Fruit fly (Drosophila melanogaster) whole organism, embryonic: ENCODE results near the gene CG2129.

Experiments used
- Atf6 ChIP-seq: fragments of 200-800 bp; sonication (Bioruptor generic); IDR thresholded peaks from 2 replicates; pipeline ENCODE4 v1.3.6; 2022; ENCODE audit warnings: missing biosample characterization, missing genetic modification characterization
- CG10209 ChIP-seq: fragments of 200-800 bp; sonication (Bioruptor generic); optimal IDR thresholded peaks from 3 replicates; lab custom pipeline; 2017; ENCODE audit warnings: missing biosample characterization, mild to moderate bottlenecking, missing genetic modification characterization, missing genetic modification reagents
- CG10462 ChIP-seq: fragments of 200-800 bp; sonication (Bioruptor generic); optimal IDR thresholded peaks from 2 replicates; lab custom pipeline; 2016; ENCODE audit warnings: missing biosample characterization, missing genetic modification characterization
- CG12299 ChIP-seq: fragments of 200-800 bp; sonication (Bioruptor generic); optimal IDR thresholded peaks from 2 replicates; lab custom pipeline; 2018; ENCODE audit warnings: missing biosample characterization, mild to moderate bottlenecking, missing genetic modification characterization
- CG15011 ChIP-seq: fragments of 200-800 bp; sonication (Bioruptor generic); optimal IDR thresholded peaks from 3 replicates; lab custom pipeline; 2018; ENCODE audit warnings: missing biosample characterization, mild to moderate bottlenecking, missing genetic modification characterization
- CG15269 ChIP-seq: fragments of 200-800 bp; sonication (Bioruptor generic); optimal IDR thresholded peaks from 2 replicates; lab custom pipeline; 2018; ENCODE audit warnings: missing biosample characterization, mild to moderate bottlenecking, missing genetic modification characterization, moderate library complexity
- CG17829 ChIP-seq: fragments of 200-800 bp; optimal IDR thresholded peaks from 2 replicates; lab custom pipeline; 2019; ENCODE audit warnings: missing biosample characterization, mild to moderate bottlenecking, missing genetic modification characterization, moderate library complexity
- CG18764 ChIP-seq: fragments of 200-800 bp; sonication (Bioruptor generic); optimal IDR thresholded peaks from 3 replicates; lab custom pipeline; 2016; ENCODE audit warnings: missing biosample characterization, missing genetic modification characterization
- CG2712 ChIP-seq: fragments of 200-800 bp; optimal IDR thresholded peaks from 3 replicates; lab custom pipeline; 2019; ENCODE audit warnings: missing biosample characterization, mild to moderate bottlenecking, missing genetic modification characterization, moderate library complexity
- CG33557 ChIP-seq: fragments of 200-800 bp; sonication (Bioruptor generic); optimal IDR thresholded peaks from 2 replicates; lab custom pipeline; 2019; ENCODE audit warnings: missing biosample characterization, mild to moderate bottlenecking, missing genetic modification characterization, moderate library complexity
- CG4854 ChIP-seq: fragments of 200-800 bp; sonication (Bioruptor generic); optimal IDR thresholded peaks from 2 replicates; lab custom pipeline; 2016; ENCODE audit warnings: missing biosample characterization, missing genetic modification characterization, inconsistent platforms
- CG7745 ChIP-seq: fragments of 200-800 bp; sonication (Bioruptor generic); optimal IDR thresholded peaks from 2 replicates; lab custom pipeline; 2018; ENCODE audit warnings: missing biosample characterization, mild to moderate bottlenecking, missing genetic modification characterization, moderate library complexity
- CG8290 ChIP-seq, 3 experiments: fragments of 200-800 bp; sonication (Bioruptor generic); optimal IDR thresholded peaks; 2 replicates each; lab custom pipeline; 2016 to 2019; ENCODE audit warnings: missing biosample characterization in 3 of 3, missing genetic modification characterization in 3 of 3, mild to moderate bottlenecking in 2 of 3, moderate library complexity in 1 of 3
- CG9437 ChIP-seq: fragments of 200-800 bp; sonication (Bioruptor generic); optimal IDR thresholded peaks from 2 replicates; lab custom pipeline; 2018; ENCODE audit warnings: missing biosample characterization, mild to moderate bottlenecking, missing genetic modification characterization
- CG9727 ChIP-seq: fragments of 200-800 bp; sonication (Bioruptor generic); optimal IDR thresholded peaks from 3 replicates; lab custom pipeline; 2017; ENCODE audit warnings: missing biosample characterization, mild to moderate bottlenecking, missing genetic modification characterization
- Dll ChIP-seq: fragments of 200-800 bp; sonication (Bioruptor generic); IDR thresholded peaks from 4 replicates; pipeline ENCODE4 v1.3.6; 2022; ENCODE audit warnings: missing biosample characterization, missing genetic modification characterization; ENCODE audit not compliant: partially characterized antibody
- Dref ChIP-seq: fragments of 200-800 bp; sonication (Bioruptor generic); IDR thresholded peaks from 2 replicates; pipeline ENCODE4 v1.3.6; 2022; ENCODE audit warnings: missing biosample characterization, missing genetic modification characterization
- Elba2 ChIP-seq: fragments of 200-800 bp; sonication (Bioruptor generic); optimal IDR thresholded peaks from 3 replicates; lab custom pipeline; 2016; ENCODE audit warnings: missing biosample characterization, missing genetic modification characterization
- Fer2 ChIP-seq: fragments of 200-800 bp; sonication (Bioruptor generic); optimal IDR thresholded peaks from 2 replicates; lab custom pipeline; 2018; ENCODE audit warnings: missing biosample characterization, mild to moderate bottlenecking, missing genetic modification characterization, moderate library complexity
- Hsf ChIP-seq: fragments of 200-800 bp; sonication (Bioruptor generic); optimal IDR thresholded peaks from 3 replicates; lab custom pipeline; 2016; ENCODE audit warnings: missing biosample characterization, missing genetic modification characterization
- MBD-R2 ChIP-seq: fragments of 200-800 bp; sonication (Bioruptor generic); IDR thresholded peaks from 2 replicates; pipeline ENCODE4 v1.3.6; 2022; ENCODE audit warnings: missing biosample characterization, missing genetic modification characterization
- MESR4 ChIP-seq: fragments of 200-800 bp; sonication (Bioruptor generic); optimal IDR thresholded peaks from 2 replicates; lab custom pipeline; 2018; ENCODE audit warnings: missing biosample characterization, mild to moderate bottlenecking, missing genetic modification characterization, moderate library complexity
- Mrtf ChIP-seq: fragments of 200-800 bp; sonication (Bioruptor generic); IDR thresholded peaks from 3 replicates; pipeline ENCODE4 v1.3.6; 2022; ENCODE audit warnings: missing biosample characterization, missing genetic modification characterization
- NC2α ChIP-seq: fragments of 200-800 bp; sonication (Bioruptor generic); optimal IDR thresholded peaks from 2 replicates; lab custom pipeline; 2016; ENCODE audit warnings: missing biosample characterization, missing genetic modification characterization
- NC2β ChIP-seq: fragments of 200-800 bp; sonication (Bioruptor generic); optimal IDR thresholded peaks from 2 replicates; lab custom pipeline; 2016; ENCODE audit warnings: missing biosample characterization, missing genetic modification characterization
- NFAT ChIP-seq: fragments of 200-800 bp; sonication (Bioruptor generic); IDR thresholded peaks from 2 replicates; pipeline ENCODE4 v1.3.6; 2022; ENCODE audit warnings: missing biosample characterization, missing genetic modification characterization
- Nf-YA ChIP-seq: fragments of 200-800 bp; sonication (Bioruptor generic); IDR thresholded peaks from 2 replicates; pipeline ENCODE4 v1.3.6; 2022; ENCODE audit warnings: missing biosample characterization, missing genetic modification characterization
- Sin3A ChIP-seq: fragments of >200 bp; optimal IDR thresholded peaks from 2 replicates; lab custom pipeline; 2018
- Sry-β ChIP-seq: fragments of 200-800 bp; sonication (Bioruptor generic); optimal IDR thresholded peaks from 2 replicates; lab custom pipeline; 2018; ENCODE audit warnings: missing biosample characterization, mild to moderate bottlenecking, missing genetic modification characterization, moderate library complexity
- Trl ChIP-seq, 3 experiments: fragments of >200 bp in 2 of 3; fragments of 200-800 bp in 1 of 3; sonication (Bioruptor generic) in 1 of 3; optimal IDR thresholded peaks; 2 replicates in 1 of 3; 3 replicates in 2 of 3; lab custom pipeline; 2016 to 2017; ENCODE audit warnings: missing biosample characterization in 1 of 3, missing genetic modification characterization in 1 of 3
- Vsx1 ChIP-seq: fragments of 200-800 bp; sonication (Bioruptor generic); optimal IDR thresholded peaks from 2 replicates; lab custom pipeline; 2017; ENCODE audit warnings: missing biosample characterization, mild to moderate bottlenecking, missing genetic modification characterization, missing genetic modification reagents
- YL-1 ChIP-seq: fragments of 200-800 bp; sonication (Bioruptor generic); optimal IDR thresholded peaks from 3 replicates; lab custom pipeline; 2017; ENCODE audit warnings: missing biosample characterization, mild to moderate bottlenecking, missing genetic modification characterization
- bab2 ChIP-seq: fragments of 200-800 bp; sonication (Bioruptor generic); optimal IDR thresholded peaks from 2 replicates; lab custom pipeline; 2016; ENCODE audit warnings: missing biosample characterization, missing genetic modification characterization
- bowl ChIP-seq: fragments of 200-800 bp; sonication (Bioruptor generic); IDR thresholded peaks from 2 replicates; pipeline ENCODE4 v1.3.6; 2022; ENCODE audit warnings: missing biosample characterization, missing genetic modification characterization
- crp ChIP-seq, 2 experiments: fragments of 200-800 bp; sonication (Bioruptor generic); optimal IDR thresholded peaks; 2 replicates in 1 of 2; 3 replicates in 1 of 2; lab custom pipeline; 2017; ENCODE audit warnings: missing biosample characterization in 2 of 2, missing genetic modification characterization in 2 of 2, mild to moderate bottlenecking in 1 of 2, moderate library complexity in 1 of 2
- cwo ChIP-seq: fragments of 200-800 bp; sonication (Bioruptor generic); optimal IDR thresholded peaks from 3 replicates; lab custom pipeline; 2017; ENCODE audit warnings: missing biosample characterization, missing genetic modification characterization, mild to moderate bottlenecking, moderate library complexity, missing genetic modification reagents
- disco-r ChIP-seq: fragments of 200-800 bp; sonication (Bioruptor generic); optimal IDR thresholded peaks from 2 replicates; lab custom pipeline; 2016; ENCODE audit warnings: missing biosample characterization, missing genetic modification characterization
- dpn ChIP-seq, 2 experiments: fragments of 200-800 bp; sonication (Bioruptor generic); optimal IDR thresholded peaks; 3 replicates each; lab custom pipeline; 2016; ENCODE audit warnings: missing biosample characterization in 2 of 2, missing genetic modification characterization in 2 of 2
- ems ChIP-seq: fragments of 200-800 bp; sonication (Bioruptor generic); optimal IDR thresholded peaks from 3 replicates; lab custom pipeline; 2016; ENCODE audit warnings: missing biosample characterization, missing genetic modification characterization
- en ChIP-seq: fragments of 200-800 bp; sonication (Bioruptor generic); optimal IDR thresholded peaks from 2 replicates; lab custom pipeline; 2016; ENCODE audit warnings: missing biosample characterization, missing genetic modification characterization
- ewg ChIP-seq: fragments of 200-800 bp; sonication (Bioruptor generic); optimal IDR thresholded peaks from 3 replicates; lab custom pipeline; 2017; ENCODE audit warnings: mild to moderate bottlenecking, missing biosample characterization, missing genetic modification reagents, missing genetic modification characterization
- gcm2 ChIP-seq: fragments of 200-800 bp; sonication (Bioruptor generic); optimal IDR thresholded peaks from 2 replicates; lab custom pipeline; 2016; ENCODE audit warnings: missing biosample characterization, missing genetic modification characterization
- gsb-n ChIP-seq: fragments of 200-800 bp; sonication (Bioruptor generic); optimal IDR thresholded peaks from 3 replicates; lab custom pipeline; 2018; ENCODE audit warnings: missing biosample characterization, mild to moderate bottlenecking, missing genetic modification characterization
- ken ChIP-seq: fragments of 200-800 bp; sonication (Bioruptor generic); IDR thresholded peaks from 3 replicates; pipeline ENCODE4 v1.3.6; 2022; ENCODE audit warnings: missing biosample characterization, missing genetic modification characterization
- pb ChIP-seq: fragments of 200-800 bp; sonication (Bioruptor generic); optimal IDR thresholded peaks from 3 replicates; lab custom pipeline; 2016; ENCODE audit warnings: missing biosample characterization, missing genetic modification characterization
- psq ChIP-seq: fragments of 200-800 bp; sonication (Bioruptor generic); optimal IDR thresholded peaks from 2 replicates; lab custom pipeline; 2017; ENCODE audit warnings: missing biosample characterization, missing genetic modification characterization
- pum ChIP-seq: fragments of 200-800 bp; sonication (Bioruptor generic); optimal IDR thresholded peaks from 2 replicates; lab custom pipeline; 2016; ENCODE audit warnings: missing biosample characterization, missing genetic modification characterization
- schlank ChIP-seq: fragments of 200-800 bp; sonication (Bioruptor generic); optimal IDR thresholded peaks from 2 replicates; lab custom pipeline; 2018; ENCODE audit warnings: missing biosample characterization, mild to moderate bottlenecking, missing genetic modification characterization
- tna ChIP-seq: fragments of 200-800 bp; sonication (Bioruptor generic); IDR thresholded peaks from 2 replicates; pipeline ENCODE4 v1.3.6; 2022; ENCODE audit warnings: missing biosample characterization, missing genetic modification characterization; ENCODE audit not compliant: partially characterized antibody
- vnd ChIP-seq: fragments of 200-800 bp; sonication (Bioruptor generic); IDR thresholded peaks from 3 replicates; pipeline ENCODE4 v1.3.6; 2022; ENCODE audit warnings: missing biosample characterization, missing genetic modification characterization; ENCODE audit not compliant: partially characterized antibody
- z ChIP-seq: fragments of 200-800 bp; sonication (Bioruptor generic); IDR thresholded peaks from 3 replicates; pipeline ENCODE4 v1.3.6; 2022; ENCODE audit warnings: missing biosample characterization, missing genetic modification characterization

CG2129 gene

DNA sequence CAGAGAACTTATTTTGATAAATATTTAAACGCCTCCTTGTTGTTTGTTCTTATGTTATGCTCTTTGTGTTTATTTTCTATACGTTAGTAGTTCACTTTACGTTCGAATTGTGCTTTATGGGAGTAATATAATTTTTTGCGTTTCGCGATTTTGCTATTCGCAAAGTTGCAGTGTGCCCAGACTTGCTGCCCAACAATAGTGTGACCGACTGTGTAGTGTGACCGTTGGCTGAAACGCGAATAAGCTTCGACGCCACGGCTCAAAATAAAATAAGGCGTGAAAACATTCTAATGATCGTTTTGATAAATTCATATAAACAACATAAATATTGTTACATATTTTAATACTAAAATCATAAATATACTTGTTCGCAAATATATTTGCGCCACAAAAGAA is 3.6 kb upstream of the CG2129 start, which contains the start of gene Smox (continued):
- TF ChIP-seq vnd (GFP tag; lab: Robert Waterston, UW) (no peak), CG17829 (tag; lab: Kevin White, UChicago) (peak; percentile 21), cwo (GFP tag; lab: Kevin White, UChicago) (no peak), Fer2 (tag; lab: Kevin White, UChicago) (no peak), pum (GFP tag; lab: Kevin White, UChicago) (no peak), NC2β (no peak), Trl (optimal IDR thresholded peaks at IDR 0.05; lab: Kevin White, UChicago) (no peak), Trl (GFP tag; optimal IDR thresholded peaks at IDR 0.05; lab: Kevin White, UChicago) (no peak), CG15011 (GFP tag; lab: Kevin White, UChicago) (no peak), disco-r (GFP tag; lab: Kevin White, UChicago) (no peak), CG12299 (tag; lab: Kevin White, UChicago) (no peak), en (GFP tag; lab: Kevin White, UChicago) (no peak), gcm2 (GFP tag; lab: Kevin White, UChicago) (no peak), MESR4 (GFP tag; lab: Kevin White, UChicago) (peak; percentile 48), CG7745 (no peak), schlank (tag; lab: Kevin White, UChicago) (no peak), bowl (no peak), CG10462 (no peak), CG4854 (GFP tag; lab: Kevin White, UChicago) (no peak), CG8290 (GFP tag; optimal IDR thresholded peaks at IDR 0.05; lab: Kevin White, UChicago) (no peak), CG8290 (tag; optimal IDR thresholded peaks at IDR 0.05; lab: Kevin White, UChicago) (peak in 1 of 2 experiments; percentile 5), Atf6 (GFP tag; lab: Robert Waterston, UW) (no peak), Elba2 (GFP tag; lab: Kevin White, UChicago) (peak; percentile 28), CG10209 (GFP tag; lab: Kevin White, UChicago) (no peak), NC2α (no peak), CG2712 (tag; lab: Kevin White, UChicago) (peak; percentile 1), Dll (no peak), ems (GFP tag; lab: Kevin White, UChicago) (no peak), pb (GFP tag; lab: Kevin White, UChicago) (no peak), Nf-YA (GFP tag; lab: Robert Waterston, UW) (no peak), Sry-β (GFP tag; lab: Kevin White, UChicago) (no peak), ewg (no peak), ken (GFP tag; lab: Robert Waterston, UW) (no peak), CG9437 (GFP tag; lab: Kevin White, UChicago) (no peak), tna (no peak), bab2 (GFP tag; lab: Kevin White, UChicago) (no peak), psq (no peak), gsb-n (tag; lab: Kevin White, UChicago) (peak; percentile 15), crp (GFP tag; optimal IDR thresholded peaks at IDR 0.05; lab: Kevin White, UChicago) (peak in 1 of 2 experiments; percentile 26), dpn (GFP tag; optimal IDR thresholded peaks at IDR 0.05; lab: Kevin White, UChicago) (no peak), z (GFP tag; lab: Robert Waterston, UW) (no peak), YL-1 (GFP tag; lab: Kevin White, UChicago) (peak; percentile 52), CG33557 (GFP tag; lab: Kevin White, UChicago) (no peak), Mrtf (no peak), MBD-R2 (GFP tag; lab: Robert Waterston, UW) (peak; percentile 43), CG18764 (GFP tag; lab: Kevin White, UChicago) (no peak), NFAT (GFP tag; lab: Robert Waterston, UW) (no peak), CG15269 (tag; lab: Kevin White, UChicago) (no peak), CG9727 (GFP tag; lab: Kevin White, UChicago) (no peak), Dref (GFP tag; lab: Robert Waterston, UW) (no peak), Sin3A (peak; percentile 25), Vsx1 (GFP tag; lab: Kevin White, UChicago) (no peak), Hsf (GFP tag; lab: Kevin White, UChicago) (no peak)
